Worm (Caenorhabditis elegans) whole organism, mixed stage, embryonic: ENCODE results near the gene sri-62.

Source experiments
- M03D4.4 ChIP-seq: sonication (generic microtip); optimal IDR thresholded peaks from 2 replicates; lab custom pipeline; 2017; ENCODE audit warnings: mild to moderate bottlenecking, missing genetic modification characterization, missing compliant biosample characterization
- bed-3 ChIP-seq: fragments of 200-800 bp; sonication (Bioruptor generic); optimal IDR thresholded peaks from 3 replicates; lab custom pipeline; 2018; ENCODE audit warnings: mild to moderate bottlenecking, missing genetic modification characterization, moderate library complexity, missing compliant biosample characterization
- blmp-1 ChIP-seq: fragments of 150-350 bp; optimal IDR thresholded peaks from 2 replicates; lab custom pipeline; 2014; ENCODE audit warnings: missing biosample characterization, missing genetic modification characterization
- ceh-43 ChIP-seq: fragments of 200-800 bp; sonication (Bioruptor generic); optimal IDR thresholded peaks from 2 replicates; lab custom pipeline; 2018; ENCODE audit warnings: mild to moderate bottlenecking, missing genetic modification characterization, moderate library complexity, missing compliant biosample characterization
- ceh-83 ChIP-seq: fragments of 200-800 bp; sonication (Bioruptor generic); optimal IDR thresholded peaks from 2 replicates; lab custom pipeline; 2018; ENCODE audit warnings: mild to moderate bottlenecking, missing genetic modification characterization, missing compliant biosample characterization
- ces-1 ChIP-seq: fragments of 150-350 bp; optimal IDR thresholded peaks from 2 replicates; lab custom pipeline; 2014; ENCODE audit warnings: missing biosample characterization, missing genetic modification reagents, missing genetic modification characterization
- cnd-1 ChIP-seq: fragments of 200-800 bp; sonication (Bioruptor generic); optimal IDR thresholded peaks from 2 replicates; lab custom pipeline; 2018; ENCODE audit warnings: mild to moderate bottlenecking, missing genetic modification characterization, missing compliant biosample characterization
- drap-1 ChIP-seq: fragments of 200-800 bp; sonication (Bioruptor generic); optimal IDR thresholded peaks from 3 replicates; lab custom pipeline; 2018; ENCODE audit warnings: mild to moderate bottlenecking, missing genetic modification characterization, missing compliant biosample characterization
- elt-1 ChIP-seq: sonication (generic microtip); optimal IDR thresholded peaks from 2 replicates; lab custom pipeline; 2017; ENCODE audit warnings: missing genetic modification characterization, mild to moderate bottlenecking, missing compliant biosample characterization, antibody characterized with exemption, moderate library complexity, borderline replicate concordance; ENCODE audit not compliant: insufficient read depth
- elt-3 ChIP-seq: fragments of 150-350 bp; optimal IDR thresholded peaks from 2 replicates; lab custom pipeline; 2014; ENCODE audit warnings: missing biosample characterization, missing genetic modification characterization
- flh-1 ChIP-seq: fragments of 200-800 bp; sonication (Bioruptor generic); optimal IDR thresholded peaks from 2 replicates; lab custom pipeline; 2018; ENCODE audit warnings: mild to moderate bottlenecking, missing genetic modification characterization, moderate library complexity, missing compliant biosample characterization
- ham-2 ChIP-seq: fragments of 200-800 bp; sonication (Bioruptor generic); optimal IDR thresholded peaks from 2 replicates; lab custom pipeline; 2018; ENCODE audit warnings: mild to moderate bottlenecking, missing genetic modification characterization, missing compliant biosample characterization
- hlh-1 ChIP-seq: fragments of 150-350 bp; optimal IDR thresholded peaks from 2 replicates; lab custom pipeline; 2014; ENCODE audit warnings: missing biosample characterization, missing genetic modification reagents, missing genetic modification characterization
- lin-13 ChIP-seq: fragments of 150-350 bp; optimal IDR thresholded peaks from 2 replicates; lab custom pipeline; 2014; ENCODE audit warnings: missing biosample characterization, missing genetic modification characterization
- lin-32 ChIP-seq: fragments of 200-800 bp; sonication (Bioruptor generic); optimal IDR thresholded peaks from 2 replicates; lab custom pipeline; 2018; ENCODE audit warnings: mild to moderate bottlenecking, missing genetic modification characterization, missing compliant biosample characterization
- lsy-2 ChIP-seq: fragments of 150-350 bp; optimal IDR thresholded peaks from 2 replicates; lab custom pipeline; 2014; ENCODE audit warnings: missing biosample characterization, missing genetic modification characterization
- mep-1 ChIP-seq: fragments of 150-350 bp; optimal IDR thresholded peaks from 2 replicates; lab custom pipeline; 2017; ENCODE audit warnings: missing biosample characterization, missing genetic modification reagents, missing genetic modification characterization, inconsistent platforms
- mls-2 ChIP-seq: sonication (generic microtip); optimal IDR thresholded peaks from 2 replicates; lab custom pipeline; 2016; ENCODE audit warnings: mild to moderate bottlenecking, missing genetic modification characterization, moderate library complexity, missing compliant biosample characterization
- nhr-12 ChIP-seq: fragments of 150-350 bp; optimal IDR thresholded peaks from 2 replicates; lab custom pipeline; 2014; ENCODE audit warnings: missing biosample characterization, missing genetic modification characterization
- nhr-2 ChIP-seq: fragments of 150-350 bp; optimal IDR thresholded peaks from 2 replicates; lab custom pipeline; 2014; ENCODE audit warnings: missing biosample characterization, missing genetic modification characterization
- nhr-237 ChIP-seq: fragments of 150-350 bp; optimal IDR thresholded peaks from 2 replicates; lab custom pipeline; 2014; ENCODE audit warnings: missing biosample characterization, missing genetic modification characterization
- nhr-28 ChIP-seq: fragments of 150-350 bp; optimal IDR thresholded peaks from 2 replicates; lab custom pipeline; 2014; ENCODE audit warnings: missing biosample characterization, missing genetic modification characterization
- pha-4 ChIP-seq: fragments of 150-350 bp; optimal IDR thresholded peaks from 2 replicates; lab custom pipeline; 2018; ENCODE audit warnings: missing biosample characterization, missing genetic modification reagents, missing genetic modification characterization
- snpc-4 ChIP-seq: fragments of 150-350 bp; optimal IDR thresholded peaks from 2 replicates; lab custom pipeline; 2014; ENCODE audit warnings: missing biosample characterization, missing genetic modification characterization
- sptf-1 ChIP-seq: sonication (generic microtip); optimal IDR thresholded peaks from 2 replicates; lab custom pipeline; 2017; ENCODE audit warnings: mild to moderate bottlenecking, missing genetic modification characterization, moderate library complexity, missing compliant biosample characterization
- tbx-8 ChIP-seq: fragments of 200-800 bp; sonication (Bioruptor generic); optimal IDR thresholded peaks from 2 replicates; lab custom pipeline; 2018; ENCODE audit warnings: mild to moderate bottlenecking, missing genetic modification characterization, moderate library complexity, missing compliant biosample characterization
- unc-120 ChIP-seq: sonication (generic microtip); optimal IDR thresholded peaks from 2 replicates; lab custom pipeline; 2017; ENCODE audit warnings: missing genetic modification characterization, missing compliant biosample characterization; ENCODE audit not compliant: poor library complexity, severe bottlenecking
- unc-62 ChIP-seq: fragments of 150-350 bp; optimal IDR thresholded peaks from 2 replicates; lab custom pipeline; 2014; ENCODE audit warnings: missing biosample characterization, missing genetic modification reagents, missing genetic modification characterization
- zip-8 ChIP-seq: fragments of 150-350 bp; optimal IDR thresholded peaks from 2 replicates; lab custom pipeline; 2014; ENCODE audit warnings: missing biosample characterization, missing genetic modification characterization
- ztf-11 ChIP-seq: fragments of 150-350 bp; optimal IDR thresholded peaks from 2 replicates; lab custom pipeline; 2014; ENCODE audit warnings: missing biosample characterization, missing genetic modification characterization

The sri-62 gene

ce11 chrII:2730647-2731046 lies 32.4 kb upstream of the sri-62 start:
- TF ChIP-seq ces-1 (GFP tag; lab: Kevin White, UChicago) (peak; percentile 28), lsy-2 (tag; lab: Kevin White, UChicago) (no peak), nhr-237 (tag; lab: Kevin White, UChicago) (no peak)

DNA sequence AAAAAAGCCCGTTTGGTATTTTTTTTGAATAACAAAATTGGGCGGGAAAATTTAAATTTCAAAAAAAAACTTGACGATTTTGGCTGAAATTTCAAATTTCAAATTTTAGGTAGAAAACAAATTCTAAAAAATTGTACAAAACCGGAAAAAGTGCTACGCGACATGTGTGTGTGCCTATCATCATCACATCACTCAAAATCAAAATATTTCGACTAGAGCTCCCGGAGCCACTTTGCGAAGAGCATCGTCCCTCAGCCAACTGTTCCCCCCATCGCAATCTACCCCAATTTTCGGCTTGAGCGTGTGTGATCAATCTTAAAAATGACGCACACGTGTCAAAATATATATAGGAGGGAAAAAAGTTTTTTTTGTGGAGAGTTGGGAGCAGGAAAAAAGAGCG lies 28.5 kb upstream of the sri-62 start:
- no peak for TF ChIP-seq flh-1 (GFP tag; lab: Kevin White, UChicago)
- TF ChIP-seq unc-120 (tag; lab: Kevin White, UChicago): peak; percentile 54
- no peak for TF ChIP-seq pha-4
- TF ChIP-seq hlh-1 (tag; lab: Kevin White, UChicago): peak; percentile 37
- peak; percentile 63 for TF ChIP-seq unc-62 (GFP tag; lab: Kevin White, UChicago)
- TF ChIP-seq lin-13 (tag; lab: Kevin White, UChicago): no peak
- no peak for TF ChIP-seq ceh-43 (GFP tag; lab: Kevin White, UChicago)
- no peak for TF ChIP-seq ztf-11 (tag; lab: Kevin White, UChicago)

- TF ChIP-seq hlh-1 (tag; lab: Kevin White, UChicago) (no peak), snpc-4 (tag; lab: Kevin White, UChicago) (no peak), drap-1 (GFP tag; lab: Kevin White, UChicago) (no peak), elt-3 (tag; lab: Kevin White, UChicago) (no peak), pha-4 (no peak)
Measured at ce11 chrII:2725561-2725960, 27.3 kb upstream of the sri-62 start, which contains the start of the genes T05A8.11 and nep-2. T05A8.11 (minus strand) TSS chrII:2725661. nep-2 (minus strand) TSS chrII:2725752.

ce11 chrII:2721992-2722391 lies 23.7 kb upstream of the sri-62 start:
- no peak for TF ChIP-seq blmp-1 (tag; lab: Kevin White, UChicago)
- TF ChIP-seq ceh-43 (GFP tag; lab: Kevin White, UChicago): no peak
- no peak for TF ChIP-seq tbx-8 (GFP tag; lab: Kevin White, UChicago)
- no peak for TF ChIP-seq drap-1 (GFP tag; lab: Kevin White, UChicago)
- no peak for TF ChIP-seq ceh-83 (GFP tag; lab: Kevin White, UChicago)
- no peak for TF ChIP-seq elt-1 (tag; lab: Kevin White, UChicago)
- TF ChIP-seq sptf-1 (tag; lab: Kevin White, UChicago): no peak
- no peak for TF ChIP-seq ztf-11 (tag; lab: Kevin White, UChicago)
- TF ChIP-seq nhr-28: no peak
- no peak for TF ChIP-seq bed-3 (GFP tag; lab: Kevin White, UChicago)
- no peak for TF ChIP-seq ham-2
- no peak for TF ChIP-seq snpc-4 (tag; lab: Kevin White, UChicago)
- no peak for TF ChIP-seq unc-62 (GFP tag; lab: Kevin White, UChicago)
- TF ChIP-seq mls-2 (tag; lab: Kevin White, UChicago): no peak
- no peak for TF ChIP-seq lin-32 (GFP tag; lab: Kevin White, UChicago)
- TF ChIP-seq, all 35 proteins: peak for 0

DNA sequence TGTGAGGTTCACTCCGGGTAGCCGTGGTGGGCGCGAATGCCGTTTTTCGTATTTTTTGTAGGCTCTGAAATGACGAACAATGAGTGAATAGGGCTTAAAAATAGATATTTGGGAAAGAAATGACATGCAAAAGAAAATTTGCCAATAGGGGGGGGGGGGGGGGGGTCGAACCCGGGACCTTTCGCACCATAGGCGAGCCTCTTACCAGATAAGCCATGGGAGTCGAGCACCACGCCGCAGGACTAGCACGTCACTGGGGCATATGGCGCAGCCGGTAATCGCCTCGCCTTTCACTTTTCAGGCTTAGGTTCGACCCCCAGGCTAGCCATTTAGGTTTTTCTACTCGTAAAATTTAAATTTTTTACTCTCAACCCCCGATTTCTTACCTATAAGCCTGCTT lies 20.9 kb upstream of the sri-62 start:
- TF ChIP-seq nhr-2 (tag; lab: Kevin White, UChicago) (no peak), flh-1 (GFP tag; lab: Kevin White, UChicago) (no peak), M03D4.4 (tag; lab: Kevin White, UChicago) (no peak), unc-120 (tag; lab: Kevin White, UChicago) (no peak), nhr-28 (no peak), pha-4 (no peak), cnd-1 (tag; lab: Kevin White, UChicago) (no peak), drap-1 (GFP tag; lab: Kevin White, UChicago) (no peak), mep-1 (no peak), lin-13 (tag; lab: Kevin White, UChicago) (no peak), ces-1 (GFP tag; lab: Kevin White, UChicago) (no peak), ham-2 (no peak), zip-8 (tag; lab: Kevin White, UChicago) (no peak), ceh-83 (GFP tag; lab: Kevin White, UChicago) (no peak), nhr-237 (tag; lab: Kevin White, UChicago) (no peak), ztf-11 (tag; lab: Kevin White, UChicago) (no peak), mls-2 (tag; lab: Kevin White, UChicago) (no peak), blmp-1 (tag; lab: Kevin White, UChicago) (no peak), elt-3 (tag; lab: Kevin White, UChicago) (no peak), nhr-12 (tag; lab: Kevin White, UChicago) (no peak)
